Fruit fly (Drosophila melanogaster): ENCODE measurements around the gene CG10948.

The CG10948 gene

dm6 chr3L:12815756-12816155 is 34.2 kb downstream of the CG10948 start:
- no peak for TF ChIP-seq esn (GFP tag; optimal IDR thresholded peaks at IDR 0.05)
- peak; percentile 11; the same call in 1 of the 2 replicates for TF ChIP-seq CG15336 (GFP tag; IDR thresholded peaks at IDR 0.05)

DNA sequence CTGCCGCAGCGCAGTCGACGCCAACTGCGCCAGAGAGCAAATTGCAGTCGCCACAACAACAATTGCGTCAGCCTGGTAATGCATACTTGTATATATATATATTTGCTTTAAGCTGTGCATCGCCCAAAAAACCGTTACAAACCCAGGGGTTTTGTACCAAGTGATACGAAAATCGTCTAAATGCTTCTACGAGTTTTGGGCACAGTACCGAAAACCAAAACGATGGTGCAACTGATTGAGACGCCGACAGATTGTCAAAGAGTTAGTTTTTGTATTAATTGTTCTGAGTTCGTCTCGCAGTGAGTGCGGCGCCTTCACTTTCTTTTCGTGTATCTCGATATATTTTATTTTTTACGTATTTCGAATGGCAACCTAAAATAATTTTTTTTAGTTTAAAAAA is 35.1 kb downstream of the CG10948 start:
- TF ChIP-seq CG32006 (GFP tag; optimal IDR thresholded peaks at IDR 0.05), result no peak
- TF ChIP-seq CG4318 (GFP tag; optimal IDR thresholded peaks at IDR 0.05), result no peak
- TF ChIP-seq vri (GFP tag; optimal IDR thresholded peaks at IDR 0.05), result no peak
- TF ChIP-seq CG11762 (GFP tag; optimal IDR thresholded peaks at IDR 0.05; ENCODE audit: insufficient read depth), result no peak
- no peak for TF ChIP-seq Hr4 (GFP tag; optimal IDR thresholded peaks at IDR 0.05)
- no peak for TF ChIP-seq CG15336 (GFP tag; IDR thresholded peaks at IDR 0.05)
- TF ChIP-seq CG9139 (GFP tag; optimal IDR thresholded peaks at IDR 0.05), result no peak

DNA sequence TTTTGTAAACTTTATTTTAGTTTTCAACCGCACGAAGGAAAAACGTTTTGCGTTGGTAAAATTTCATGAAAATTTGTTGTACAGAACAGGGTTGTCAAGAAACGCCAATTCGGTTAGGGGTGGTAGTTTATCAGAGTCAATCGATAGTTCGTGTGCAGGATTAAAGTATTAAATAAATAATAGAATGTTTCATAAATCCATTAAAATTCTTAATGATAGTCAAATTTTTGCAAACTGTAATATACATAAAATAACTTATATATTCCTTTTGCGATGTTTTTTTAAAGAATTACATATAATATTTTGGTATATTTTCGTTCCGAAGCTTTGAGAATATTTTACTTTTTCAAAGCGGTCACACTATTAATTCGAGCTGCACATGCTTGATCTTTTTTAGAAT is 36.0 kb downstream of the CG10948 start, which contains the start of the genes Sf3a2 and CG42588:
TSS of gene Sf3a2 (minus strand) at position 113 of the 400 bp plus-strand sequence.
TSS of gene CG42588 (plus strand) at position 348 of the 400 bp plus-strand sequence.
- no peak for TF ChIP-seq CG1621 (tag; optimal IDR thresholded peaks at IDR 0.05)
- TF ChIP-seq CG10669 (GFP tag; optimal IDR thresholded peaks at IDR 0.05), result no peak
- no peak for TF ChIP-seq topi (GFP tag; optimal IDR thresholded peaks at IDR 0.05)
- TF ChIP-seq Eip93F (GFP tag; optimal IDR thresholded peaks at IDR 0.05), result no peak
- TF ChIP-seq CG34406 (GFP tag; optimal IDR thresholded peaks at IDR 0.05), result no peak
- no peak for TF ChIP-seq CG16779 (tag; optimal IDR thresholded peaks at IDR 0.05)
- no peak for TF ChIP-seq CG11294 (GFP tag; IDR thresholded peaks at IDR 0.05)
- TF ChIP-seq CG4318 (GFP tag; optimal IDR thresholded peaks at IDR 0.05), result no peak
- no peak for TF ChIP-seq Sox14 (GFP tag; optimal IDR thresholded peaks at IDR 0.05)
- TF ChIP-seq Lpt (GFP tag; optimal IDR thresholded peaks at IDR 0.05), result no peak
- no peak for TF ChIP-seq Blimp-1 (GFP tag; optimal IDR thresholded peaks at IDR 0.05)
- no peak for TF ChIP-seq CG8319 (GFP tag; optimal IDR thresholded peaks at IDR 0.05)
- no peak for TF ChIP-seq CG3919 (GFP tag; optimal IDR thresholded peaks at IDR 0.05)
- TF ChIP-seq CG31627 (GFP tag; optimal IDR thresholded peaks at IDR 0.05), result peak; percentile 60
- TF ChIP-seq lz (GFP tag; optimal IDR thresholded peaks at IDR 0.05), result peak; percentile 50
- peak; percentile 6 for TF ChIP-seq CG11762 (GFP tag; optimal IDR thresholded peaks at IDR 0.05; ENCODE audit: insufficient read depth)
- no peak for TF ChIP-seq dsx (GFP tag; optimal IDR thresholded peaks at IDR 0.05; ENCODE audit: poor library complexity, severe bottlenecking)
- TF ChIP-seq achi (GFP tag; optimal IDR thresholded peaks at IDR 0.05), result no peak
- no peak for TF ChIP-seq dac (GFP tag; optimal IDR thresholded peaks at IDR 0.05)
- TF ChIP-seq CG15336 (GFP tag; IDR thresholded peaks at IDR 0.05), result 0 out of 2 replicates have a peak, but pooled peaks have one; percentile 20
- TF ChIP-seq cyc (GFP tag; optimal IDR thresholded peaks at IDR 0.05), result no peak
- TF ChIP-seq Smox (GFP tag; optimal IDR thresholded peaks at IDR 0.05), result no peak
- no peak for TF ChIP-seq CG6163 (GFP tag; IDR thresholded peaks at IDR 0.05)
- TF ChIP-seq CG3032 (tag; optimal IDR thresholded peaks at IDR 0.05), result peak; percentile 58
- peak; percentile 39 for TF ChIP-seq Sox15 (GFP tag; optimal IDR thresholded peaks at IDR 0.05)
- no peak for TF ChIP-seq Sox102F (GFP tag; optimal IDR thresholded peaks at IDR 0.05)
- peak; percentile 52 for TF ChIP-seq esn (GFP tag; optimal IDR thresholded peaks at IDR 0.05)
- no peak for TF ChIP-seq Hr39 (GFP tag; optimal IDR thresholded peaks at IDR 0.05)
- no peak for TF ChIP-seq svp (GFP tag)
- TF ChIP-seq CG6808 (GFP tag; optimal IDR thresholded peaks at IDR 0.05), result no peak
- TF ChIP-seq CG11902 (GFP tag; optimal IDR thresholded peaks at IDR 0.05), result peak; percentile 28
- no peak for TF ChIP-seq CG10631 (GFP tag; optimal IDR thresholded peaks at IDR 0.05)
- TF ChIP-seq salr (GFP tag; optimal IDR thresholded peaks at IDR 0.05), result no peak

dm6 chr3L:12808421-12808820 is 41.5 kb downstream of the CG10948 start, which contains the start of gene CG32110:
Gene CG32110 (plus strand): TSS chr3L:12808721.
- TF ChIP-seq OdsH (GFP tag; optimal IDR thresholded peaks at IDR 0.05) (no peak), Hr4 (GFP tag; optimal IDR thresholded peaks at IDR 0.05) (no peak), Ets21C (GFP tag; optimal IDR thresholded peaks at IDR 0.05) (no peak), Blimp-1 (GFP tag; optimal IDR thresholded peaks at IDR 0.05) (no peak), Sox102F (GFP tag; optimal IDR thresholded peaks at IDR 0.05) (no peak), CG11762 (GFP tag; optimal IDR thresholded peaks at IDR 0.05; ENCODE audit: insufficient read depth) (no peak), dsx (GFP tag; optimal IDR thresholded peaks at IDR 0.05; ENCODE audit: poor library complexity, severe bottlenecking) (no peak), eg (GFP tag; IDR thresholded peaks at IDR 0.05) (no peak), spab (GFP tag; optimal IDR thresholded peaks at IDR 0.05) (no peak), CG3919 (GFP tag; optimal IDR thresholded peaks at IDR 0.05) (no peak), Sox15 (GFP tag; optimal IDR thresholded peaks at IDR 0.05) (no peak), CG9139 (GFP tag; optimal IDR thresholded peaks at IDR 0.05) (no peak), acj6 (GFP tag; optimal IDR thresholded peaks at IDR 0.05) (no peak), CG8319 (GFP tag; optimal IDR thresholded peaks at IDR 0.05) (no peak), Hr39 (GFP tag; optimal IDR thresholded peaks at IDR 0.05) (no peak), Eip93F (GFP tag; optimal IDR thresholded peaks at IDR 0.05) (no peak), cyc (GFP tag; optimal IDR thresholded peaks at IDR 0.05) (no peak), CG15336 (GFP tag; IDR thresholded peaks at IDR 0.05) (no peak)
